Fruit fly (Drosophila melanogaster) whole organism, wandering third instar larva: ENCODE results near the gene CG14721.

Experiments used
- Jra ChIP-seq: sonication (Bioruptor generic); optimal IDR thresholded peaks from 2 replicates; lab custom pipeline; 2016; ENCODE audit warnings: missing biosample characterization, missing genetic modification characterization
- br ChIP-seq: fragments of 200-800 bp; sonication (Bioruptor generic); optimal IDR thresholded peaks from 2 replicates; lab custom pipeline; 2016; ENCODE audit warnings: missing biosample characterization, missing genetic modification characterization

DNA sequence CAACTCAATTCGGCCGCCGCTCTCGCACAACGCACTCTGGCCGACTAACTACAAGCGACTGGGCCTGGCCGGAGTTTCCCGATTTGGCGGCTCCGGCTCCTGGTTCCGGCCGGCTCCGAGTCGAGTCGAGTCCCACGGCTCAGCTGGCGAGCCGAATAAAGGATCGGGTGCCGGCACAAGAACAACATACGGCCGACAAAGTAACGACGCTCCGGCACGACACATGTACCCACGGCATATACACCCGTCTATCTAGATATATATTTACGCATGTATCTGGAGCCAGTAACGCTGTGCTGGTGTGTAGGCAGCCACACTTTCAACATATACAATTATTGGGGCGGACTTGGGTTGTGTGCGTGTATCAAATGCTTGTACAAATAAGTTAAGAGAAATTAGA, 36.2 kb downstream of the CG14721 start:
- no peak for TF ChIP-seq Jra (GFP tag; lab: Kevin White, UChicago)
- TF ChIP-seq br (GFP tag; lab: Kevin White, UChicago) = no peak
